Worm (Caenorhabditis elegans) whole organism, young adult: ENCODE results near the gene C38H2.3.

Experiments used
- F49E8.2 ChIP-seq: sonication (generic microtip); optimal IDR thresholded peaks from 3 replicates; lab custom pipeline; 2017; ENCODE audit warnings: missing genetic modification characterization, mild to moderate bottlenecking, missing compliant biosample characterization, antibody characterized with exemption, moderate library complexity; ENCODE audit not compliant: insufficient read depth
- F52B5.7 ChIP-seq: sonication (generic microtip); optimal IDR thresholded peaks from 2 replicates; lab custom pipeline; 2016; ENCODE audit warnings: mild to moderate bottlenecking, missing genetic modification characterization, missing compliant biosample characterization
- Y79H2A.3 ChIP-seq: fragments of 200-800 bp; sonication (Bioruptor generic); conservative IDR thresholded peaks from 2 replicates; pipeline ENCODE4 v1.3.6; 2022; ENCODE audit warnings: missing genetic modification reagents, missing genetic modification characterization, missing compliant biosample characterization
- ccch-3 ChIP-seq: fragments of 200-800 bp; sonication (Bioruptor generic); optimal IDR thresholded peaks from 2 replicates; lab custom pipeline; 2018; ENCODE audit warnings: mild to moderate bottlenecking, missing genetic modification characterization, missing compliant biosample characterization
- cebp-1 ChIP-seq, 2 experiments: fragments of 200-800 bp in 1 of 2; sonication (Bioruptor generic) in 1 of 2; sonication (generic microtip) in 1 of 2; IDR thresholded peaks in 1 of 2; optimal IDR thresholded peaks in 1 of 2; 2 replicates each; pipeline versions ENCODE4 v1.3.6 to Lab custom; 2017 to 2022; ENCODE audit warnings: missing compliant biosample characterization in 2 of 2, missing genetic modification characterization in 2 of 2, mild to moderate bottlenecking in 1 of 2, missing genetic modification reagents in 1 of 2, moderate library complexity in 1 of 2
- efl-1 ChIP-seq: fragments of 150-350 bp; optimal IDR thresholded peaks from 2 replicates; lab custom pipeline; 2014; ENCODE audit warnings: missing biosample characterization, missing genetic modification reagents, missing genetic modification characterization
- ekl-4 ChIP-seq: fragments of 200-800 bp; sonication (Bioruptor generic); IDR thresholded peaks from 2 replicates; pipeline ENCODE4 v1.3.6; 2022; ENCODE audit warnings: missing genetic modification reagents, missing genetic modification characterization, missing compliant biosample characterization
- hsf-1 ChIP-seq: fragments of 200-800 bp; sonication (Bioruptor generic); IDR thresholded peaks from 2 replicates; pipeline ENCODE4 v1.3.6; 2022; ENCODE audit warnings: missing genetic modification reagents, missing genetic modification characterization, missing compliant biosample characterization
- let-607 ChIP-seq, 2 experiments: fragments of 200-800 bp in 1 of 2; sonication (Bioruptor generic) in 1 of 2; sonication (generic microtip) in 1 of 2; optimal IDR thresholded peaks; 2 replicates each; lab custom pipeline; 2016 to 2018; ENCODE audit warnings: mild to moderate bottlenecking in 2 of 2, missing compliant biosample characterization in 2 of 2, missing genetic modification characterization in 2 of 2, moderate library complexity in 2 of 2, missing genotype in 1 of 2
- lin-35 ChIP-seq, 3 experiments: fragments of 150-350 bp in 2 of 3; sonication (generic microtip) in 1 of 3; optimal IDR thresholded peaks; 2 replicates each; lab custom pipeline; 2014 to 2018; ENCODE audit warnings: missing biosample characterization in 3 of 3, missing genetic modification characterization in 3 of 3, missing genetic modification reagents in 3 of 3
- nfya-2 ChIP-seq: fragments of 200-800 bp; sonication (Bioruptor generic); IDR thresholded peaks from 2 replicates; pipeline ENCODE4 v1.3.6; 2022; ENCODE audit warnings: missing genetic modification reagents, missing genetic modification characterization, missing compliant biosample characterization
- rcor-1 ChIP-seq: fragments of 200-800 bp; sonication (Bioruptor generic); IDR thresholded peaks from 2 replicates; pipeline ENCODE4 v1.3.6; 2022; ENCODE audit warnings: missing genetic modification reagents, missing genetic modification characterization, missing compliant biosample characterization
- zfh-2 ChIP-seq: fragments of 200-800 bp; sonication (Bioruptor generic); conservative IDR thresholded peaks from 2 replicates; pipeline ENCODE4 v1.3.6; 2022; ENCODE audit warnings: missing genetic modification reagents, missing genetic modification characterization, missing compliant biosample characterization

ce11 chrIII:10338992-10339852 is 47.2 kb downstream of the C38H2.3 start:
- TF ChIP-seq ccch-3 (no peak), rcor-1 (GFP tag; lab: Robert Waterston, UW) (no peak), F52B5.7 (no peak), hsf-1 (no peak), ekl-4 (GFP tag; lab: Robert Waterston, UW) (no peak), Y79H2A.3 (no peak), nfya-2 (GFP tag; lab: Robert Waterston, UW) (no peak), lin-35 (GFP tag; optimal IDR thresholded peaks at IDR 0.05; lab: Kevin White, UChicago) (no peak), cebp-1 (GFP tag; IDR thresholded peaks at IDR 0.05; lab: Robert Waterston, UW) (no peak), cebp-1 (tag; optimal IDR thresholded peaks at IDR 0.05; lab: Kevin White, UChicago) (no peak), zfh-2 (GFP tag; lab: Robert Waterston, UW) (no peak), efl-1 (GFP tag; lab: Kevin White, UChicago) (no peak), F49E8.2 (no peak), let-607 (tag; optimal IDR thresholded peaks at IDR 0.05; lab: Kevin White, UChicago) (no peak)
